Worm (Caenorhabditis elegans): ENCODE measurements around the gene Y81B9A.2.
A peak's percentile ranks its signal among the peaks of the same experiment; 100 is the strongest.

Gene Y81B9A.2

ce11 chrX:9172278-9172677, 11.7 kb upstream of the Y81B9A.2 start, which contains the start of gene B0563.18:
Gene B0563.18 (plus strand): TSS chrX:9172578.
- TF ChIP-seq rbr-2 (tag; optimal IDR thresholded peaks at IDR 0.05) (no peak), lin-29 (GFP tag; IDR thresholded peaks at IDR 0.05) (no peak), madf-9 (GFP tag; conservative IDR thresholded peaks at IDR 0.05) (no peak), nhr-10 (tag; optimal IDR thresholded peaks at IDR 0.05) (no peak), mes-2 (tag; optimal IDR thresholded peaks at IDR 0.05; ENCODE audit: poor library complexity, severe bottlenecking) (no peak), nhr-41 (GFP tag; IDR thresholded peaks at IDR 0.05) (no peak), F44E2.7 (GFP tag; IDR thresholded peaks at IDR 0.05) (no peak), hlh-11 (tag; optimal IDR thresholded peaks at IDR 0.05) (no peak), lsy-2 (tag; optimal IDR thresholded peaks at IDR 0.05) (no peak), dve-1 (tag; optimal IDR thresholded peaks at IDR 0.05; ENCODE audit: insufficient read depth) (no peak), php-3 (GFP tag; IDR thresholded peaks at IDR 0.05) (no peak), R02D3.7 (tag; optimal IDR thresholded peaks at IDR 0.05) (no peak), duxl-1 (tag; optimal IDR thresholded peaks at IDR 0.05; ENCODE audit: poor library complexity) (no peak), snpc-1.2 (GFP tag; IDR thresholded peaks at IDR 0.05) (no peak), ceh-32 (tag; optimal IDR thresholded peaks at IDR 0.05; ENCODE audit: poor library complexity) (no peak), daf-12 (tag; optimal IDR thresholded peaks at IDR 0.05) (no peak), unc-130 (GFP tag; optimal IDR thresholded peaks at IDR 0.05) (no peak), ZK337.2 (GFP tag; IDR thresholded peaks at IDR 0.05) (no peak), hmg-1.1 (GFP tag; IDR thresholded peaks at IDR 0.05) (no peak)

DNA sequence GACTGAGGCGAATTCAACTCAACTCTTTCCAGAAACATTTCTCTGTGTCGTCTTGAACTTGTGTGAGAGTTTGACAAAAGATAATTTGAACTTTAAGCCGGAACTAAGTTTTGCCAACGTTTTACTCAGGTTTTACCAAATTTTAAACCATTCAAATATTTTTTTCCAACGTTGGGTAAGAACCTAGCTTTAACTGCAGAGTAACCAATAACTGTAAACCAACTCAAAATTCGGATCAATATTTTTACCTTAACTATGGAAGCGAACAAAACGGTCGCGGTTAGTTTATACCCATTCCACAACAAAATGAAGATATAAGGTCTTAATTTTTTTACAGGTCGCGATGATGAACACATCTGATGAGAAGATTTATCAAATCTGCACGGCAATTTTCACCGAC, 11.2 kb upstream of the Y81B9A.2 start:
- no peak for TF ChIP-seq lsy-2 (tag; optimal IDR thresholded peaks at IDR 0.05)
- peak in 1 of 2 experiments; percentile 94 for TF ChIP-seq unc-62 (GFP tag; optimal IDR thresholded peaks at IDR 0.05 in 1 of 2)
- no peak for TF ChIP-seq unc-62 (tag; optimal IDR thresholded peaks at IDR 0.05)

DNA sequence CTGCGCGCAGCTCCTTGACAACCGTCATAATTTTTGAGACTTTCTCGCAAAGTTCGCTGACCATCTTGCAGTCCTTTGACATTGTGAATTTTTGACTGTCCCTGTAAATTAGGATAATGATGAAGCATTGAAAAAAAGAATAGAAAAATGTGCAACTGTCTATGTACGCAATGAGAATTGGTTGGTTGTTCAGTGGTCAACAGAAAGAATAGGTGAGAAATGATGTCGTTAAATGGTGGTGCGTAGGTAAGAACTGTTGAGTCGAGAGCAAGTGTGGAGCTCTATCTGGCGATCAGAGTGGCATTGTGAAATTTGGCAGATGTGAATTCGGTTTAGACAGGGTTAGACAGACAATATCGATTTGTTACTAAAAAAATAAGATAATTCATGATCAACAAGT, 9.5 kb upstream of the Y81B9A.2 start, which contains the start of gene B0563.8:
TSS of gene B0563.8 (minus strand) at position 101 of the 400 bp plus-strand sequence.
- no peak for TF ChIP-seq zfp-3 (GFP tag; conservative IDR thresholded peaks at IDR 0.05)
- TF ChIP-seq nhr-48 (tag; optimal IDR thresholded peaks at IDR 0.05), result no peak

ce11 chrX:9180823-9181222, 3.1 kb upstream of the Y81B9A.2 start, which contains the start of gene Y81B9A.4:
Gene Y81B9A.4 (minus strand): TSS chrX:9180923.
- TF ChIP-seq lin-39 (tag; optimal IDR thresholded peaks at IDR 0.05), result no peak
- no peak for TF ChIP-seq Y75B8A.6 (GFP tag; IDR thresholded peaks at IDR 0.05)

ce11 chrX:9182140-9182539, 1.8 kb upstream of the Y81B9A.2 start, which contains the start of gene Y81B9A.3:
Gene Y81B9A.3 (plus strand): TSS chrX:9182440.
- TF ChIP-seq ceh-28 (tag; optimal IDR thresholded peaks at IDR 0.05) (no peak), spr-1 (tag; optimal IDR thresholded peaks at IDR 0.05) (no peak), nhr-102 (tag; optimal IDR thresholded peaks at IDR 0.05) (no peak), lin-15B (tag; optimal IDR thresholded peaks at IDR 0.05) (no peak), Y105C5A.15 (GFP tag; IDR thresholded peaks at IDR 0.05) (no peak)

DNA sequence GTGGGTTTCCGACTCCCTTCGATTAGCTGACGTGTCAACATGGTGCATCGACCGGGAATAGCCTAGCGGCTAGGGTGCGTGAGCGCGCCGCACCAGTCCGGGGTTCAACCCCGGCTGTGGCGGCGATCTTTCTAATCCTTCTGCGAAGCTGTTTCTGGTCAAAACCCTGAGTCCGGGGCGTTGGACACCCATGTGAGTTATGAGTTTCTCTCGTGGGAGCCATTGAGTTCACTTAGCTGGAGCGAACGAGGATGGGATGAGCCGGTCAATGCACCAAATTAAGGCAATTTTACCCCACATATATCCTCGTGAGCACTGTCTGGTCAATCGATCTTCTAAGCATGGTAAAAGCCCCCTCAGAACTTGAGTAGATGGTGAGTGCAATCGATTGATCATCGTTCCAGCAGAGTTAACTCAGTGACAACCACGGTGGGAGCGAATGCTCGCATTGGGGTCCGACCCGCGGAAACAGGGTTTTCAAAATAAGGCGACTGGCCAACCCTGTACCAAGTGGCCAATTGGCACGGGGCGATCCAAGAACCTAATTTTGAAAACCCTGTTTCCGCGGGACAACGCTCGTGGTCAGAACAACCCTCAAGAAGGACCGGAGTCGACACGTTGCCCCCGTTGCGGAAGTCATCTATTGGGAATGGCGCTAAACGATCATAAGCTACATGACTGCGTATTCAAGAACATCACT, 8.0 kb downstream of the Y81B9A.2 start, which contains the start of gene Y81B9A.1:
TSS of gene Y81B9A.1 (plus strand) at position 650 of the 700 bp plus-strand sequence.
- TF ChIP-seq snpc-1.2 (GFP tag; IDR thresholded peaks at IDR 0.05), result peak; percentile 43; the same call in 1 of the 2 replicates
- 0 out of 2 replicates have a peak, but pooled peaks have one; percentile 15 for TF ChIP-seq lim-7 (GFP tag; IDR thresholded peaks at IDR 0.05)
- peak; percentile 84 for TF ChIP-seq set-16 (GFP tag; IDR thresholded peaks at IDR 0.05)
- peak; percentile 76 for TF ChIP-seq ceh-44 (GFP tag; IDR thresholded peaks at IDR 0.05)
- no peak for TF ChIP-seq rbr-2 (tag; optimal IDR thresholded peaks at IDR 0.05)
- TF ChIP-seq Y48G9A.11 (GFP tag; IDR thresholded peaks at IDR 0.05), result 0 out of 2 replicates have a peak, but pooled peaks have one; percentile 12

Measured in whole organism, L4 larva.